Worm (Caenorhabditis elegans) whole organism, L3 larva: ENCODE measurements around the gene srw-22.
A peak's percentile ranks its signal among the peaks of the same experiment; 100 is the strongest.

Experiments
- R02D3.7 ChIP-seq: fragments of 150-350 bp; optimal IDR thresholded peaks from 2 replicates; lab custom pipeline; 2014; ENCODE audit warnings: missing biosample characterization, missing genetic modification characterization
- ZK546.5 ChIP-seq: sonication (generic microtip); optimal IDR thresholded peaks from 2 replicates; lab custom pipeline; 2017; ENCODE audit warnings: missing biosample characterization, missing genetic modification characterization
- aly-2 ChIP-seq: fragments of 150-350 bp; optimal IDR thresholded peaks from 2 replicates; lab custom pipeline; 2014; ENCODE audit warnings: missing biosample characterization, missing genetic modification characterization
- ceh-16 ChIP-seq: sonication (generic microtip); optimal IDR thresholded peaks from 2 replicates; lab custom pipeline; 2017; ENCODE audit warnings: missing biosample characterization, missing genetic modification characterization
- ceh-28 ChIP-seq: fragments of 150-350 bp; optimal IDR thresholded peaks from 2 replicates; lab custom pipeline; 2014; ENCODE audit warnings: missing biosample characterization, missing genetic modification reagents, missing genetic modification characterization
- ceh-82 ChIP-seq: fragments of 150-350 bp; optimal IDR thresholded peaks from 2 replicates; lab custom pipeline; 2014; ENCODE audit warnings: missing biosample characterization, missing genetic modification characterization
- daf-12 ChIP-seq: fragments of 150-350 bp; optimal IDR thresholded peaks from 2 replicates; lab custom pipeline; 2014; ENCODE audit warnings: missing biosample characterization, missing genetic modification reagents, missing genetic modification characterization
- egl-27 ChIP-seq: sonication (generic microtip); optimal IDR thresholded peaks from 4 replicates; lab custom pipeline; 2017; ENCODE audit warnings: missing biosample characterization, missing genetic modification reagents, missing genetic modification characterization
- elt-1 ChIP-seq: fragments of 150-350 bp; optimal IDR thresholded peaks from 2 replicates; lab custom pipeline; 2014; ENCODE audit warnings: missing biosample characterization, missing genetic modification characterization
- elt-2 ChIP-seq: sonication (generic microtip); optimal IDR thresholded peaks from 2 replicates; lab custom pipeline; 2016; ENCODE audit warnings: missing genetic modification reagents, mild to moderate bottlenecking, missing genetic modification characterization, missing compliant biosample characterization
- eor-1 ChIP-seq, 2 experiments: fragments of 150-350 bp; optimal IDR thresholded peaks; 2 replicates each; lab custom pipeline; 2014 to 2018; ENCODE audit warnings: missing biosample characterization in 2 of 2, missing genetic modification characterization in 2 of 2
- fkh-10 ChIP-seq: sonication (generic microtip); optimal IDR thresholded peaks from 2 replicates; lab custom pipeline; 2017; ENCODE audit warnings: missing biosample characterization, missing genetic modification reagents, missing genetic modification characterization
- fkh-2 ChIP-seq: fragments of 150-350 bp; optimal IDR thresholded peaks from 2 replicates; lab custom pipeline; 2014; ENCODE audit warnings: missing biosample characterization, missing genetic modification reagents, missing genetic modification characterization
- fos-1 ChIP-seq: fragments of 150-350 bp; optimal IDR thresholded peaks from 2 replicates; lab custom pipeline; 2014; ENCODE audit warnings: missing biosample characterization, missing genetic modification characterization
- hmg-11 ChIP-seq: sonication (generic microtip); optimal IDR thresholded peaks from 2 replicates; lab custom pipeline; 2016; ENCODE audit warnings: missing genetic modification characterization, missing compliant biosample characterization
- jun-1 ChIP-seq: fragments of 150-350 bp; optimal IDR thresholded peaks from 2 replicates; lab custom pipeline; 2014; ENCODE audit warnings: missing biosample characterization, missing genetic modification reagents, missing genetic modification characterization
- lin-15B ChIP-seq: fragments of 150-350 bp; optimal IDR thresholded peaks from 2 replicates; lab custom pipeline; 2014; ENCODE audit warnings: missing biosample characterization, missing genetic modification characterization
- lin-39 ChIP-seq: fragments of 150-350 bp; optimal IDR thresholded peaks from 2 replicates; lab custom pipeline; 2018; ENCODE audit warnings: missing biosample characterization, missing genetic modification reagents, missing genetic modification characterization
- mdl-1 ChIP-seq: fragments of 150-350 bp; optimal IDR thresholded peaks from 2 replicates; lab custom pipeline; 2014; ENCODE audit warnings: missing biosample characterization, missing genetic modification characterization
- mml-1 ChIP-seq: fragments of 150-350 bp; sonication (generic microtip); optimal IDR thresholded peaks from 3 replicates; lab custom pipeline; 2014; ENCODE audit warnings: missing biosample characterization, missing genetic modification characterization
- nfya-1 ChIP-seq: sonication (generic microtip); optimal IDR thresholded peaks from 2 replicates; lab custom pipeline; 2017; ENCODE audit warnings: missing genetic modification characterization, mild to moderate bottlenecking, missing compliant biosample characterization, antibody characterized with exemption, moderate library complexity; ENCODE audit not compliant: insufficient read depth
- nhr-11 ChIP-seq: fragments of 150-350 bp; optimal IDR thresholded peaks from 2 replicates; lab custom pipeline; 2014; ENCODE audit warnings: missing biosample characterization, missing genetic modification characterization
- nhr-12 ChIP-seq: fragments of 150-350 bp; optimal IDR thresholded peaks from 2 replicates; lab custom pipeline; 2014; ENCODE audit warnings: missing biosample characterization, missing genetic modification characterization
- nhr-23 ChIP-seq: fragments of 150-350 bp; optimal IDR thresholded peaks from 2 replicates; lab custom pipeline; 2014; ENCODE audit warnings: missing biosample characterization, missing genetic modification reagents, missing genetic modification characterization
- nhr-237 ChIP-seq: fragments of 150-350 bp; optimal IDR thresholded peaks from 2 replicates; lab custom pipeline; 2014; ENCODE audit warnings: missing biosample characterization, missing genetic modification characterization
- nhr-25 ChIP-seq: sonication (generic microtip); optimal IDR thresholded peaks from 2 replicates; lab custom pipeline; 2017; ENCODE audit warnings: missing biosample characterization, missing genetic modification characterization
- nhr-28 ChIP-seq: fragments of 150-350 bp; optimal IDR thresholded peaks from 2 replicates; lab custom pipeline; 2014; ENCODE audit warnings: missing biosample characterization, missing genetic modification characterization
- nhr-67 ChIP-seq: fragments of 150-350 bp; optimal IDR thresholded peaks from 2 replicates; lab custom pipeline; 2014; ENCODE audit warnings: missing biosample characterization, missing genetic modification characterization
- nhr-76 ChIP-seq: fragments of 150-350 bp; sonication (generic microtip); optimal IDR thresholded peaks from 5 replicates; lab custom pipeline; 2014; ENCODE audit warnings: missing biosample characterization, missing genetic modification characterization
- nhr-77 ChIP-seq: fragments of 150-350 bp; optimal IDR thresholded peaks from 2 replicates; lab custom pipeline; 2014; ENCODE audit warnings: missing biosample characterization, missing genetic modification characterization
- pha-4 ChIP-seq: fragments of 150-350 bp; optimal IDR thresholded peaks from 2 replicates; lab custom pipeline; 2014; ENCODE audit warnings: missing biosample characterization, missing genetic modification reagents, missing genetic modification characterization
- pqm-1 ChIP-seq: fragments of 150-350 bp; optimal IDR thresholded peaks from 2 replicates; lab custom pipeline; 2017; ENCODE audit warnings: missing biosample characterization, missing genetic modification characterization, inconsistent platforms
- sea-2 ChIP-seq: fragments of 150-350 bp; sonication (generic microtip); optimal IDR thresholded peaks from 4 replicates; lab custom pipeline; 2014; ENCODE audit warnings: missing biosample characterization, missing genetic modification reagents, missing genetic modification characterization
- skn-1 ChIP-seq: fragments of 150-350 bp; optimal IDR thresholded peaks from 2 replicates; lab custom pipeline; 2014; ENCODE audit warnings: missing biosample characterization, missing genetic modification characterization
- tbx-2 ChIP-seq: sonication (generic microtip); optimal IDR thresholded peaks from 2 replicates; lab custom pipeline; 2016; ENCODE audit warnings: mild to moderate bottlenecking, missing genetic modification characterization, missing compliant biosample characterization
- unc-39 ChIP-seq: sonication (generic microtip); optimal IDR thresholded peaks from 4 replicates; lab custom pipeline; 2017; ENCODE audit warnings: missing biosample characterization, missing genetic modification characterization
- zag-1 ChIP-seq: fragments of 150-350 bp; optimal IDR thresholded peaks from 2 replicates; lab custom pipeline; 2014; ENCODE audit warnings: missing biosample characterization, missing genetic modification characterization
- ztf-11 ChIP-seq: fragments of 150-350 bp; optimal IDR thresholded peaks from 2 replicates; lab custom pipeline; 2014; ENCODE audit warnings: missing biosample characterization, missing genetic modification characterization

srw-22 gene

ce11 chrV:15298597-15298996, 30.2 kb downstream of the srw-22 start, which contains the start of gene cpr-3 (continued):
- TF ChIP-seq eor-1 (tag; optimal IDR thresholded peaks at IDR 0.05; lab: Kevin White, UChicago) (no peak), pqm-1 (tag; lab: Kevin White, UChicago) (peak; percentile 99), skn-1 (tag; lab: Kevin White, UChicago) (peak; percentile 81), sea-2 (GFP tag; lab: Kevin White, UChicago) (no peak), nfya-1 (tag; lab: Kevin White, UChicago) (no peak), ceh-16 (tag; lab: Kevin White, UChicago) (no peak)
- TF ChIP-seq, all 47 proteins: peak for 6

ce11 chrV:15303625-15304024, 35.2 kb downstream of the srw-22 start, which contains the start of gene srx-48:
Gene srx-48, minus strand, starts transcription at chrV:15303725.
- no peak for TF ChIP-seq pha-4
- no peak for TF ChIP-seq sea-2 (GFP tag; lab: Kevin White, UChicago)
- TF ChIP-seq tbx-2 (tag; lab: Kevin White, UChicago), result no peak

- TF ChIP-seq eor-1 (tag; optimal IDR thresholded peaks at IDR 0.05; lab: Kevin White, UChicago), result no peak
- no peak for TF ChIP-seq ZK546.5 (tag; lab: Kevin White, UChicago)
- no peak for TF ChIP-seq mml-1 (tag; lab: Kevin White, UChicago)
- TF ChIP-seq mdl-1 (tag; lab: Kevin White, UChicago), result no peak
- no peak for TF ChIP-seq elt-1 (tag; lab: Kevin White, UChicago)
- no peak for TF ChIP-seq nhr-76 (tag; lab: Kevin White, UChicago)
- no peak for TF ChIP-seq ceh-28 (tag; lab: Kevin White, UChicago)
- no peak for TF ChIP-seq fkh-2 (tag; lab: Kevin White, UChicago)
- TF ChIP-seq hmg-11 (tag; lab: Kevin White, UChicago), result no peak
- no peak for TF ChIP-seq fkh-10 (GFP tag; lab: Kevin White, UChicago)
- no peak for TF ChIP-seq ceh-82
- TF ChIP-seq ztf-11, result no peak
- TF ChIP-seq tbx-2 (tag; lab: Kevin White, UChicago), result no peak
- no peak for TF ChIP-seq nhr-237
Observed at ce11 chrV:15305502-15305901, 37.1 kb downstream of the srw-22 start, which contains the start of gene T26H8.5. Gene T26H8.5, minus strand, starts transcription at chrV:15305602.

ce11 chrV:15306745-15307144, 38.3 kb downstream of the srw-22 start, which contains the start of gene T26H8.4:
Gene T26H8.4, minus strand, starts transcription at chrV:15306845.
- no peak for TF ChIP-seq nhr-25 (tag; lab: Kevin White, UChicago)
- TF ChIP-seq daf-12 (tag; lab: Kevin White, UChicago), result no peak
- TF ChIP-seq zag-1 (tag; lab: Kevin White, UChicago), result no peak
- TF ChIP-seq pha-4, result no peak
- no peak for TF ChIP-seq fos-1 (tag; lab: Kevin White, UChicago)
- TF ChIP-seq nhr-12 (tag; lab: Kevin White, UChicago), result no peak
- TF ChIP-seq fkh-10 (GFP tag; lab: Kevin White, UChicago), result no peak
- TF ChIP-seq nhr-11 (tag; lab: Kevin White, UChicago), result no peak
- TF ChIP-seq lin-39 (tag; lab: Kevin White, UChicago), result no peak
- no peak for TF ChIP-seq nhr-77 (tag; lab: Kevin White, UChicago)
- TF ChIP-seq unc-39 (tag; lab: Kevin White, UChicago), result no peak
- no peak for TF ChIP-seq skn-1 (tag; lab: Kevin White, UChicago)
- no peak for TF ChIP-seq nhr-67 (tag; lab: Kevin White, UChicago)
- TF ChIP-seq nhr-23 (tag; lab: Kevin White, UChicago), result no peak
- no peak for TF ChIP-seq elt-2
- no peak for TF ChIP-seq fkh-2 (tag; lab: Kevin White, UChicago)

- TF ChIP-seq nhr-28 (no peak), jun-1 (tag; lab: Kevin White, UChicago) (no peak), unc-39 (tag; lab: Kevin White, UChicago) (no peak), elt-1 (tag; lab: Kevin White, UChicago) (no peak), aly-2 (tag; lab: Kevin White, UChicago) (no peak), ceh-16 (tag; lab: Kevin White, UChicago) (no peak), nhr-23 (tag; lab: Kevin White, UChicago) (no peak), nhr-77 (tag; lab: Kevin White, UChicago) (no peak), fkh-10 (GFP tag; lab: Kevin White, UChicago) (no peak), eor-1 (tag; optimal IDR thresholded peaks at IDR 0.05; lab: Kevin White, UChicago) (no peak), egl-27 (no peak), zag-1 (tag; lab: Kevin White, UChicago) (no peak), ceh-82 (no peak), fos-1 (tag; lab: Kevin White, UChicago) (no peak), nhr-76 (tag; lab: Kevin White, UChicago) (no peak), ZK546.5 (tag; lab: Kevin White, UChicago) (no peak), pha-4 (no peak), R02D3.7 (no peak), nhr-11 (tag; lab: Kevin White, UChicago) (no peak), lin-15B (tag; lab: Kevin White, UChicago) (no peak)
Observed at ce11 chrV:15309011-15309410, 40.6 kb downstream of the srw-22 start, which contains the start of gene srz-10. Gene srz-10, minus strand, starts transcription at chrV:15309098.
